Fruit fly (Drosophila melanogaster): ENCODE results near the gene bif.

bif gene

DNA sequence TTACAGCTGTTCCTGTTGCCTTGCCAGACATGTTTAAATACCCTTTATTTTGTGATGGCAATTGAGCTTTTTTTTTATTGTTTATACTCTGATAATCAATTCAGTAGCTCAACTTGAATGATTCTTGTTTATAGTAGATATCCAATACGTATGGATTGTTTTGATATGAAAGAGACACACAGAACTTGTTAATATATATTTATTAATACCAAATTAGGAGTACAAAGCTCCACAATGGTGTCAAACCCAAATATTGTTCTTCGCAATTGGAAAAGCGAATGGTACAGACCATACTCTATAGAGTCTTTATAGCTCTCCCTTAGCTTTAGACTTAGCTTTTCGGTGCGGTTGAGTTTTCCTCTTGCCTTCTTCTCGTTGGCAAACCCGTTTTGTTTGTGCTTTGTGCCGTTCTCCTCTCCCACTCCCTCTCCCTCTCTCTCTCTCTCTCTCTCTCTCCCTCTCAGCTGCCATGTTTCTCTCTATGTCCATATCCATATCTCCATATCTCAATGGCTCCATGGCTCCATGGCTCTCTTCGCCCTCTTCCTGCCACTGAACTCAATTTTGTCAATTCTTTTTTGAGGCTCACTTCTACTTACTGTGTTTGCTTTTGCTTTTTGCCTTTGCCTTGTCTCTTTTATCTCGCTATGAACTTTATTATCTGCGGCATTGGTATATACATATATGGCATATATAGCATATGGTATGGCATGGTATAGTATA is 7.3 kb downstream of the bif start (continued):
- TF ChIP-seq lab (GFP tag; optimal IDR thresholded peaks at IDR 0.05) = peak; percentile 75
- peak; percentile 53 for TF ChIP-seq CG1832 (GFP tag; optimal IDR thresholded peaks at IDR 0.05)
- TF ChIP-seq ash1 (GFP tag; optimal IDR thresholded peaks at IDR 0.05) = peak; percentile 9
- TF ChIP-seq ttk (GFP tag; IDR thresholded peaks at IDR 0.05) = no peak
- no peak for TF ChIP-seq Kr (GFP tag; optimal IDR thresholded peaks at IDR 0.05)
- TF ChIP-seq dm (GFP tag; optimal IDR thresholded peaks at IDR 0.05) = no peak
- no peak for TF ChIP-seq Oli (tag; optimal IDR thresholded peaks at IDR 0.05)
- no peak for TF ChIP-seq ab (GFP tag; optimal IDR thresholded peaks at IDR 0.05)
- peak; percentile 72 for TF ChIP-seq CrebB (tag; optimal IDR thresholded peaks at IDR 0.05)
- no peak for TF ChIP-seq CG1603 (tag; optimal IDR thresholded peaks at IDR 0.05)
- no peak for TF ChIP-seq Hmx (GFP tag; optimal IDR thresholded peaks at IDR 0.05)
- no peak for TF ChIP-seq mld (GFP tag; IDR thresholded peaks at IDR 0.05; ENCODE audit: partially characterized antibody)
- TF ChIP-seq pros (GFP tag; optimal IDR thresholded peaks at IDR 0.05) = peak; percentile 65
- TF ChIP-seq Xrp1 (GFP tag; IDR thresholded peaks at IDR 0.05) = peak; percentile 42; the same call in 1 of the 2 replicates
- TF ChIP-seq CG14014 (GFP tag; IDR thresholded peaks at IDR 0.05) = no peak
- TF ChIP-seq Blimp-1 (GFP tag; optimal IDR thresholded peaks at IDR 0.05) = no peak
- no peak for TF ChIP-seq luna (GFP tag; optimal IDR thresholded peaks at IDR 0.05)
- TF ChIP-seq cas (GFP tag; IDR thresholded peaks at IDR 0.05) = no peak; the same call in 1 of the 2 replicates
- peak; percentile 59 for TF ChIP-seq nau (GFP tag; optimal IDR thresholded peaks at IDR 0.05)
- peak; percentile 53 for TF ChIP-seq Hand (GFP tag; optimal IDR thresholded peaks at IDR 0.05)
- no peak for TF ChIP-seq knrl (GFP tag; IDR thresholded peaks at IDR 0.05; ENCODE audit: partially characterized antibody)
- TF ChIP-seq Hmr (GFP tag; optimal IDR thresholded peaks at IDR 0.05) = peak; percentile 75
- TF ChIP-seq CG8281 (tag; optimal IDR thresholded peaks at IDR 0.05) = peak; percentile 93
- TF ChIP-seq psq (GFP tag; optimal IDR thresholded peaks at IDR 0.05) = peak; percentile 51
- no peak for TF ChIP-seq CG7928 (GFP tag; optimal IDR thresholded peaks at IDR 0.05)
- no peak for TF ChIP-seq sens-2 (GFP tag; IDR thresholded peaks at IDR 0.05)
- TF ChIP-seq CG6791 (GFP tag; IDR thresholded peaks at IDR 0.05; ENCODE audit: partially characterized antibody) = no peak
- no peak for TF ChIP-seq Atf-2 (GFP tag; optimal IDR thresholded peaks at IDR 0.05)
- peak; percentile 30 for TF ChIP-seq gcm (GFP tag; optimal IDR thresholded peaks at IDR 0.05)
- TF ChIP-seq CG3065 (GFP tag; optimal IDR thresholded peaks at IDR 0.05) = no peak
- TF ChIP-seq mirr (GFP tag; optimal IDR thresholded peaks at IDR 0.05) = peak; percentile 84
- TF ChIP-seq slou (GFP tag; optimal IDR thresholded peaks at IDR 0.05) = no peak
- peak; percentile 31 for TF ChIP-seq repo (GFP tag; optimal IDR thresholded peaks at IDR 0.05)
- TF ChIP-seq CG3847 (GFP tag; IDR thresholded peaks at IDR 0.05) = no peak
- TF ChIP-seq NfI (GFP tag; optimal IDR thresholded peaks at IDR 0.05) = no peak
- TF ChIP-seq Hsf (GFP tag; optimal IDR thresholded peaks at IDR 0.05) = no peak
- TF ChIP-seq CTCF (GFP tag; optimal IDR thresholded peaks at IDR 0.05) = peak; percentile 52
- no peak for TF ChIP-seq Xbp1 (GFP tag; optimal IDR thresholded peaks at IDR 0.05)
- TF ChIP-seq HLH3B (GFP tag; IDR thresholded peaks at IDR 0.05) = no peak
- no peak for TF ChIP-seq chif (GFP tag; optimal IDR thresholded peaks at IDR 0.05)
- peak; percentile 71 for TF ChIP-seq CG10543 (GFP tag; optimal IDR thresholded peaks at IDR 0.05)
- TF ChIP-seq inv (GFP tag; IDR thresholded peaks at IDR 0.05; ENCODE audit: partially characterized antibody) = no peak
- no peak for TF ChIP-seq CG30020 (tag; optimal IDR thresholded peaks at IDR 0.05)
- no peak for TF ChIP-seq Dfd (GFP tag; optimal IDR thresholded peaks at IDR 0.05)
- no peak for TF ChIP-seq CG43689 (GFP tag; IDR thresholded peaks at IDR 0.05)
- peak; percentile 73 for TF ChIP-seq CG13296 (GFP tag; optimal IDR thresholded peaks at IDR 0.05)
- no peak for TF ChIP-seq Lpt (GFP tag; optimal IDR thresholded peaks at IDR 0.05)
- no peak for TF ChIP-seq NFAT (GFP tag; IDR thresholded peaks at IDR 0.05)
- TF ChIP-seq CG7271 (tag; optimal IDR thresholded peaks at IDR 0.05) = no peak
- TF ChIP-seq dpn (GFP tag; optimal IDR thresholded peaks at IDR 0.05) = peak in 1 of 2 experiments; percentile 11

All from whole organism, embryonic.